Worm (Caenorhabditis elegans) whole organism, L2 larva: ENCODE data around the gene K09A9.6.

Source experiments
- C34F6.9 ChIP-seq: fragments of 150-350 bp; optimal IDR thresholded peaks from 2 replicates; lab custom pipeline; 2014; ENCODE audit warnings: missing biosample characterization, missing genetic modification characterization
- F13H6.1 ChIP-seq: sonication (generic microtip); optimal IDR thresholded peaks from 2 replicates; lab custom pipeline; 2016; ENCODE audit warnings: missing genetic modification characterization, missing compliant biosample characterization
- R02D3.7 ChIP-seq: fragments of 150-350 bp; optimal IDR thresholded peaks from 2 replicates; lab custom pipeline; 2014; ENCODE audit warnings: missing biosample characterization, missing genetic modification characterization
- Y55F3AM.14 ChIP-seq: fragments of 200-800 bp; sonication (Bioruptor generic); optimal IDR thresholded peaks from 2 replicates; lab custom pipeline; 2018; ENCODE audit warnings: mild to moderate bottlenecking, missing genetic modification characterization, missing compliant biosample characterization
- alr-1 ChIP-seq: fragments of 150-350 bp; optimal IDR thresholded peaks from 2 replicates; lab custom pipeline; 2014; ENCODE audit warnings: missing biosample characterization, missing genetic modification characterization
- aly-2 ChIP-seq: fragments of 150-350 bp; optimal IDR thresholded peaks from 2 replicates; lab custom pipeline; 2014; ENCODE audit warnings: missing biosample characterization, missing genetic modification characterization
- ceh-16 ChIP-seq: fragments of 150-350 bp; optimal IDR thresholded peaks from 2 replicates; lab custom pipeline; 2014; ENCODE audit warnings: missing biosample characterization, missing genetic modification characterization
- crh-2 ChIP-seq: sonication (generic microtip); optimal IDR thresholded peaks from 2 replicates; lab custom pipeline; 2017; ENCODE audit warnings: missing biosample characterization, missing genetic modification characterization
- dmd-4 ChIP-seq: sonication (generic microtip); optimal IDR thresholded peaks from 2 replicates; lab custom pipeline; 2017; ENCODE audit warnings: missing biosample characterization, missing genetic modification characterization
- egl-27 ChIP-seq: sonication (generic microtip); optimal IDR thresholded peaks from 3 replicates; lab custom pipeline; 2017; ENCODE audit warnings: missing biosample characterization, missing genetic modification reagents, missing genetic modification characterization
- elt-3 ChIP-seq: sonication (generic microtip); optimal IDR thresholded peaks from 2 replicates; lab custom pipeline; 2017; ENCODE audit warnings: missing biosample characterization, missing genetic modification characterization
- fos-1 ChIP-seq: fragments of 150-350 bp; optimal IDR thresholded peaks from 2 replicates; lab custom pipeline; 2014; ENCODE audit warnings: missing biosample characterization, missing genetic modification characterization
- gmeb-1 ChIP-seq: fragments of 150-350 bp; optimal IDR thresholded peaks from 2 replicates; lab custom pipeline; 2014; ENCODE audit warnings: missing biosample characterization, missing genetic modification characterization
- lin-11 ChIP-seq: fragments of 150-350 bp; sonication (generic microtip); optimal IDR thresholded peaks from 2 replicates; lab custom pipeline; 2014; ENCODE audit warnings: missing biosample characterization, missing genetic modification characterization, inconsistent platforms, mixed read lengths
- lin-13 ChIP-seq: fragments of 150-350 bp; optimal IDR thresholded peaks from 2 replicates; lab custom pipeline; 2014; ENCODE audit warnings: missing biosample characterization, missing genetic modification reagents, missing genetic modification characterization
- lin-39 ChIP-seq: fragments of 150-350 bp; optimal IDR thresholded peaks from 2 replicates; lab custom pipeline; 2014; ENCODE audit warnings: missing biosample characterization, missing genetic modification reagents, missing genetic modification characterization
- lsy-2 ChIP-seq, 2 experiments: fragments of 150-350 bp in 1 of 2; sonication (generic microtip) in 1 of 2; optimal IDR thresholded peaks; 2 replicates each; lab custom pipeline; 2014 to 2017; ENCODE audit warnings: missing biosample characterization in 2 of 2, missing genetic modification characterization in 2 of 2
- mab-5 ChIP-seq: fragments of 150-350 bp; optimal IDR thresholded peaks from 2 replicates; lab custom pipeline; 2014; ENCODE audit warnings: missing biosample characterization, missing genetic modification characterization
- mbf-1 ChIP-seq: sonication (generic microtip); optimal IDR thresholded peaks from 2 replicates; lab custom pipeline; 2017; ENCODE audit warnings: missing biosample characterization, missing genetic modification characterization
- mdl-1 ChIP-seq, 2 experiments: fragments of 150-350 bp in 1 of 2; sonication (generic microtip) in 1 of 2; optimal IDR thresholded peaks; 2 replicates each; lab custom pipeline; 2017; ENCODE audit warnings: missing biosample characterization in 2 of 2, missing genetic modification characterization in 2 of 2
- nhr-10 ChIP-seq: sonication (generic microtip); optimal IDR thresholded peaks from 2 replicates; lab custom pipeline; 2017; ENCODE audit warnings: missing biosample characterization, missing genetic modification characterization
- nhr-11 ChIP-seq: fragments of 150-350 bp; optimal IDR thresholded peaks from 2 replicates; lab custom pipeline; 2014; ENCODE audit warnings: missing biosample characterization, missing genetic modification characterization
- nhr-12 ChIP-seq: fragments of 150-350 bp; optimal IDR thresholded peaks from 2 replicates; lab custom pipeline; 2014; ENCODE audit warnings: missing biosample characterization, missing genetic modification characterization
- nhr-129 ChIP-seq: fragments of 150-350 bp; optimal IDR thresholded peaks from 2 replicates; lab custom pipeline; 2014; ENCODE audit warnings: missing biosample characterization, missing genetic modification characterization
- nhr-21 ChIP-seq: fragments of 150-350 bp; optimal IDR thresholded peaks from 2 replicates; lab custom pipeline; 2014; ENCODE audit warnings: missing biosample characterization, missing genetic modification characterization
- nhr-23 ChIP-seq: fragments of 150-350 bp; optimal IDR thresholded peaks from 2 replicates; lab custom pipeline; 2014; ENCODE audit warnings: missing biosample characterization, missing genetic modification reagents, missing genetic modification characterization
- nhr-237 ChIP-seq: fragments of 150-350 bp; optimal IDR thresholded peaks from 2 replicates; lab custom pipeline; 2014; ENCODE audit warnings: missing biosample characterization, missing genetic modification characterization
- nhr-25 ChIP-seq: fragments of 150-350 bp; sonication (generic microtip); optimal IDR thresholded peaks from 3 replicates; lab custom pipeline; 2014; ENCODE audit warnings: missing biosample characterization, missing genetic modification characterization
- nhr-6 ChIP-seq: fragments of 150-350 bp; optimal IDR thresholded peaks from 2 replicates; lab custom pipeline; 2014; ENCODE audit warnings: missing biosample characterization, missing genetic modification characterization
- nhr-77 ChIP-seq: fragments of 150-350 bp; optimal IDR thresholded peaks from 2 replicates; lab custom pipeline; 2014; ENCODE audit warnings: missing biosample characterization, missing genetic modification characterization
- peb-1 ChIP-seq: fragments of 150-350 bp; optimal IDR thresholded peaks from 2 replicates; lab custom pipeline; 2014; ENCODE audit warnings: missing biosample characterization, missing genetic modification characterization
- sem-4 ChIP-seq: fragments of 150-350 bp; optimal IDR thresholded peaks from 2 replicates; lab custom pipeline; 2014; ENCODE audit warnings: missing biosample characterization, missing genetic modification reagents, missing genetic modification characterization
- skn-1 ChIP-seq: sonication (generic microtip); optimal IDR thresholded peaks from 2 replicates; lab custom pipeline; 2017; ENCODE audit warnings: missing biosample characterization, missing genetic modification characterization
- sma-3 ChIP-seq: sonication (generic microtip); optimal IDR thresholded peaks from 2 replicates; lab custom pipeline; 2016; ENCODE audit warnings: missing genetic modification reagents, missing genetic modification characterization, missing compliant biosample characterization
- sma-9 ChIP-seq, 2 experiments: fragments of 150-350 bp in 1 of 2; sonication (generic microtip) in 1 of 2; optimal IDR thresholded peaks; 2 replicates each; lab custom pipeline; 2014 to 2016; ENCODE audit warnings: missing genetic modification characterization in 2 of 2, mild to moderate bottlenecking in 1 of 2, missing biosample characterization in 1 of 2, missing compliant biosample characterization in 1 of 2, missing genetic modification reagents in 1 of 2, moderate library complexity in 1 of 2
- snpc-4 ChIP-seq: fragments of 150-350 bp; optimal IDR thresholded peaks from 2 replicates; lab custom pipeline; 2014; ENCODE audit warnings: missing biosample characterization, missing genetic modification characterization
- unc-55 ChIP-seq: fragments of 150-350 bp; sonication (generic microtip); optimal IDR thresholded peaks from 3 replicates; lab custom pipeline; 2014; ENCODE audit warnings: missing biosample characterization, missing genetic modification reagents, missing genetic modification characterization
- unc-62 ChIP-seq: fragments of 150-350 bp; optimal IDR thresholded peaks from 2 replicates; lab custom pipeline; 2014; ENCODE audit warnings: missing biosample characterization, missing genetic modification reagents, missing genetic modification characterization
- zag-1 ChIP-seq: fragments of 150-350 bp; optimal IDR thresholded peaks from 2 replicates; lab custom pipeline; 2014; ENCODE audit warnings: missing biosample characterization, missing genetic modification characterization
- ztf-1 ChIP-seq: fragments of 200-800 bp; sonication (Bioruptor generic); conservative IDR thresholded peaks from 2 replicates; pipeline ENCODE4 v1.3.6; 2022; ENCODE audit warnings: missing genetic modification characterization, missing compliant biosample characterization

Gene K09A9.6

DNA sequence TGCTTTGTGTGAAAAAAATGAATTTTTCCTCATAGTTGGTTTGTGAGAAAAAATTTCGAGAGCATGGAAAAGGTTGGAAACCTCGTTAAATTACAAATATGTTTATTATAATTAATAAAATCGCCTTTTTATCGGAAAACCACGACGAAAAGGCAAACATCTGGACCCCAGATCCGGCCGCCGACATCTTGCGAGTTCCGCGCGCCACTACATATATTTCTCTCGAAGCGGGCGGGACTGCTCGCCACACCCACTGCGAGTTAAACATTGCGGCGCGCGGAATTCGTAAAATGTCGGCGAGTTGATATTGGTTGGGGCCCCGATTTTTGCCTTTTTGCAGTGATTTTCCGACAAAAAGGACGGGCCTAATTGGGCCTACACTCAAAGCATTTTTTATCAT, 17.6 kb upstream of the K09A9.6 start:
- TF ChIP-seq snpc-4 (peak; percentile 70), ztf-1 (GFP tag; lab: Robert Waterston, UW) (no peak), nhr-10 (tag; lab: Kevin White, UChicago) (no peak), zag-1 (no peak), nhr-129 (no peak)
- TF ChIP-seq, all 48 proteins: peak for 1

ce11 chrX:15564338-15564737, 12.7 kb upstream of the K09A9.6 start:
- peak; percentile 46 for TF ChIP-seq nhr-129
- peak; percentile 36 for TF ChIP-seq crh-2 (tag; lab: Kevin White, UChicago)
- TF ChIP-seq sma-3 (GFP tag; lab: Kevin White, UChicago), result no peak
- peak; percentile 38 for TF ChIP-seq sma-9 (GFP tag; optimal IDR thresholded peaks at IDR 0.05; lab: Kevin White, UChicago)
- no peak for TF ChIP-seq sma-9 (tag; optimal IDR thresholded peaks at IDR 0.05; lab: Kevin White, UChicago)
- TF ChIP-seq unc-55 (GFP tag; lab: Kevin White, UChicago), result peak; percentile 40
- TF ChIP-seq C34F6.9 (tag; lab: Kevin White, UChicago), result peak; percentile 47
- TF ChIP-seq zag-1, result peak; percentile 32
- no peak for TF ChIP-seq aly-2 (tag; lab: Kevin White, UChicago)
- peak; percentile 40 for TF ChIP-seq lin-39 (tag; lab: Kevin White, UChicago)
- peak in 1 of 2 experiments; percentile 19 for TF ChIP-seq lsy-2 (tag; optimal IDR thresholded peaks at IDR 0.05; lab: Kevin White, UChicago)
- TF ChIP-seq alr-1 (tag; lab: Kevin White, UChicago), result no peak
- TF ChIP-seq mdl-1 (tag; optimal IDR thresholded peaks at IDR 0.05; lab: Kevin White, UChicago), result peak in 1 of 2 experiments; percentile 72

DNA sequence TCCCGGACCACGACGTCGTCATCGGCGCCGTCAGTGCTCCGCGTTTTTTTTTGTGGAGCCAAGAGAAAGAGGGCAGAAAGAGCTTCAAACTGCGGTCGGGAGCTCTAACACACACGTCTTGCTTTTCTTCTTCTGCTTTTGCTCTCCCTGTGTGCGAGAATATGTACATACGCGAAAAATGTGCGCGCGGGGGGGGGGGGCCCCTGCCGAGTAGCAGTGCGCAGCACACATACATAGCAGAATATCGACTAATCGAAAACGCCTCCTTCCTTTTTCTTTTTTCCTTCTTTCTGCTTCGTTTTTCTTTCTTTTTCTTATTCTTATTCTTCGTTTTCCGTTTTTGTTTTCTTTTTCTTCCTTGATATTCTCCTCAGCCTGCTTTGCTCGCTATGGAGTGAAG, 10.4 kb upstream of the K09A9.6 start:
- TF ChIP-seq gmeb-1 (tag; lab: Kevin White, UChicago), result no peak
- peak; percentile 48 for TF ChIP-seq sma-9 (GFP tag; optimal IDR thresholded peaks at IDR 0.05; lab: Kevin White, UChicago)
- no peak for TF ChIP-seq sma-9 (tag; optimal IDR thresholded peaks at IDR 0.05; lab: Kevin White, UChicago)
- TF ChIP-seq lin-11 (tag; lab: Kevin White, UChicago), result peak; percentile 36
- TF ChIP-seq F13H6.1 (tag; lab: Kevin White, UChicago), result peak; percentile 27
- TF ChIP-seq zag-1, result peak; percentile 46
- TF ChIP-seq unc-55 (GFP tag; lab: Kevin White, UChicago), result peak; percentile 67
- peak in 1 of 2 experiments; percentile 13 for TF ChIP-seq lsy-2 (tag; optimal IDR thresholded peaks at IDR 0.05; lab: Kevin White, UChicago)
- peak; percentile 36 to 45 for TF ChIP-seq mdl-1 (tag; optimal IDR thresholded peaks at IDR 0.05; lab: Kevin White, UChicago)
- peak; percentile 10 for TF ChIP-seq crh-2 (tag; lab: Kevin White, UChicago)
- TF ChIP-seq nhr-12, result no peak
- peak; percentile 43 for TF ChIP-seq C34F6.9 (tag; lab: Kevin White, UChicago)
- no peak for TF ChIP-seq R02D3.7
- no peak for TF ChIP-seq elt-3 (tag; lab: Kevin White, UChicago)
- no peak for TF ChIP-seq dmd-4 (tag; lab: Kevin White, UChicago)
- TF ChIP-seq snpc-4, result peak; percentile 48
- peak; percentile 90 for TF ChIP-seq Y55F3AM.14 (GFP tag; lab: Kevin White, UChicago)
- TF ChIP-seq nhr-129, result peak; percentile 35

DNA sequence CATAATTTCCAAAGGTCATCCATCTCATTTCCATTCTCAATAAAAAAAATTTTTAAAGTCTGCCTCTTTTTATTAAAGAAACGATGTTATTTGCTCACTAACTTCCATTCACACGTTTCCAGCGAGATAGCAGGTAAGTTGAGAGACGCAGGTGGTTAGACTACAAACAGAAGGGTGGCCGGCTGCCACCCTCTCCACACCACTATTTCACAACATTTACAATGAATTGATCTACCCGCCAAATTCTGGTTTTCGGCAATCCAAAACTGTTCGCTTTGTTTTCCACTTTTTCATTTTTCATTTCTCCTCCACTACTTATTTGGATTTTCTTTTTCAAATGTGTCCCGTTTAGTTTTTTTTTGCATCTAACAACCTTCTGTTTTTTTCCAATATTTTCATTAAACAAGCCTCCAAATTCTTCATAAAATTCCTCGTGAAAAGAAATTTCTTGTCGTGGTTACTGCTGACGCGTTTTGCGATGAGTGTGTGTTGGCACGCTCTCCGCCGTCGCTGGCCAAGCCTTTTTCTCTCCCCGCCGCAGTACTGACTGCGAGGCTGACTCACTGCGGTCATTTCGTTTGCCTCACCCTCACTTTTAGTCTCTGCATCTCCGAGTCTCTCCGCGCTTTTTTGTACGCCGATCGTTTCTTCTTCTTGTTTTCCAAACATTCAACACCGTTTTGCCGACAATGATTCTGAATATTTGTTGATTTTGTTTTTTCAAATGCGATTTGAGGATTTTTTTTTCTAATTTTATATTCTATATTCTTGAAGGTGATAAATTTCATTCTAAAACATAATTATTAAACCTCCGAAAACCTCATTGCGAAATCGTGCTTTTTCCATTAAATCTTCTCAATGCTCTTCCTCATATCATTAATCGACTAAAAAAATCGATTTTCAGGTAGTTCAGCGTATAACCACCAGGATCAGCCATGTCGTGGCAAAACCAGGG, 8.8 kb upstream of the K09A9.6 start, which contains the start of gene dyn-1:
Gene dyn-1 (plus strand): TSS at position 905 of the 955 bp plus-strand sequence.
- TF ChIP-seq ceh-16 (no peak), Y55F3AM.14 (GFP tag; lab: Kevin White, UChicago) (peak; percentile 51), nhr-25 (tag; lab: Kevin White, UChicago) (peak; percentile 81), nhr-21 (tag; lab: Kevin White, UChicago) (peak; percentile 63), nhr-12 (no peak), dmd-4 (tag; lab: Kevin White, UChicago) (no peak), peb-1 (tag; lab: Kevin White, UChicago) (no peak), unc-62 (GFP tag; lab: Kevin White, UChicago) (no peak), sem-4 (tag; lab: Kevin White, UChicago) (peak; percentile 67), mab-5 (tag; lab: Kevin White, UChicago) (peak; percentile 32), lin-39 (tag; lab: Kevin White, UChicago) (no peak), F13H6.1 (tag; lab: Kevin White, UChicago) (peak; percentile 52), gmeb-1 (tag; lab: Kevin White, UChicago) (peak; percentile 31), nhr-6 (tag; lab: Kevin White, UChicago) (no peak), alr-1 (tag; lab: Kevin White, UChicago) (no peak), crh-2 (tag; lab: Kevin White, UChicago) (peak; percentile 80), nhr-237 (no peak), ztf-1 (GFP tag; lab: Robert Waterston, UW) (no peak), nhr-23 (tag; lab: Kevin White, UChicago) (no peak), nhr-11 (tag; lab: Kevin White, UChicago) (no peak), C34F6.9 (tag; lab: Kevin White, UChicago) (peak; percentile 47), lin-13 (GFP tag; lab: Kevin White, UChicago) (peak; percentile 61), aly-2 (tag; lab: Kevin White, UChicago) (no peak), mdl-1 (tag; optimal IDR thresholded peaks at IDR 0.05; lab: Kevin White, UChicago) (peak; percentile 28 to 29), fos-1 (tag; lab: Kevin White, UChicago) (peak; percentile 99), skn-1 (no peak), lin-11 (tag; lab: Kevin White, UChicago) (peak; percentile 26), egl-27 (peak; percentile 54), nhr-77 (tag; lab: Kevin White, UChicago) (no peak), sma-9 (GFP tag; optimal IDR thresholded peaks at IDR 0.05; lab: Kevin White, UChicago) (peak; percentile 58), sma-9 (tag; optimal IDR thresholded peaks at IDR 0.05; lab: Kevin White, UChicago) (no peak), elt-3 (tag; lab: Kevin White, UChicago) (no peak), lsy-2 (tag; optimal IDR thresholded peaks at IDR 0.05; lab: Kevin White, UChicago) (peak; percentile 26 to 75), nhr-129 (peak; percentile 68), mbf-1 (tag; lab: Kevin White, UChicago) (no peak)
